Fruit fly (Drosophila melanogaster) whole organism, embryonic: Measurements from ENCODE around the gene tra.

Experiments
- Aef1 ChIP-seq: fragments of 200-800 bp; sonication (Bioruptor generic); IDR thresholded peaks from 3 replicates; pipeline ENCODE4 v1.3.6; 2022; ENCODE audit warnings: missing biosample characterization, missing genetic modification characterization
- CG10366 ChIP-seq: fragments of 200-800 bp; sonication (Bioruptor generic); IDR thresholded peaks from 2 replicates; pipeline ENCODE4 v1.3.6; 2022; ENCODE audit warnings: missing biosample characterization, missing genetic modification characterization
- CG10431 ChIP-seq: fragments of 200-800 bp; sonication (Bioruptor generic); optimal IDR thresholded peaks from 3 replicates; lab custom pipeline; 2018; ENCODE audit warnings: missing biosample characterization, mild to moderate bottlenecking, missing genetic modification characterization
- CG11504 ChIP-seq: fragments of 200-800 bp; sonication (Bioruptor generic); optimal IDR thresholded peaks from 3 replicates; lab custom pipeline; 2019; ENCODE audit warnings: missing biosample characterization, mild to moderate bottlenecking, missing genetic modification characterization, moderate library complexity
- CG12942 ChIP-seq: fragments of 200-800 bp; sonication (Bioruptor generic); optimal IDR thresholded peaks from 3 replicates; lab custom pipeline; 2016; ENCODE audit warnings: missing biosample characterization, missing genetic modification characterization
- CG13287 ChIP-seq: fragments of 200-800 bp; sonication (Bioruptor generic); IDR thresholded peaks from 2 replicates; pipeline ENCODE4 v1.3.6; 2022; ENCODE audit warnings: missing biosample characterization, missing genetic modification characterization; ENCODE audit not compliant: partially characterized antibody
- CG13775 ChIP-seq: fragments of 200-800 bp; sonication (Bioruptor generic); optimal IDR thresholded peaks from 3 replicates; lab custom pipeline; 2017; ENCODE audit warnings: missing biosample characterization, mild to moderate bottlenecking, missing genetic modification characterization
- CG1529 ChIP-seq: fragments of 200-800 bp; sonication (Bioruptor generic); optimal IDR thresholded peaks from 3 replicates; lab custom pipeline; 2018; ENCODE audit warnings: missing biosample characterization, missing genetic modification characterization
- CG1603 ChIP-seq: fragments of 200-800 bp; sonication (Bioruptor generic); optimal IDR thresholded peaks from 2 replicates; lab custom pipeline; 2019; ENCODE audit warnings: missing biosample characterization, mild to moderate bottlenecking, missing genetic modification characterization, moderate library complexity
- CG17385 ChIP-seq: fragments of 200-800 bp; sonication (Bioruptor generic); optimal IDR thresholded peaks from 3 replicates; lab custom pipeline; 2018; ENCODE audit warnings: missing biosample characterization, mild to moderate bottlenecking, missing genetic modification characterization
- CG18599 ChIP-seq: fragments of 200-800 bp; sonication (Bioruptor generic); optimal IDR thresholded peaks from 3 replicates; lab custom pipeline; 2017; ENCODE audit warnings: missing biosample characterization, missing genetic modification characterization, mild to moderate bottlenecking, moderate library complexity, missing genetic modification reagents
- CG2199 ChIP-seq: fragments of 200-800 bp; sonication (Bioruptor generic); IDR thresholded peaks from 3 replicates; pipeline ENCODE4 v1.3.6; 2022; ENCODE audit warnings: missing biosample characterization, missing genetic modification characterization
- CG31388 ChIP-seq: fragments of 200-800 bp; sonication (Bioruptor generic); optimal IDR thresholded peaks from 2 replicates; lab custom pipeline; 2016; ENCODE audit warnings: missing biosample characterization, missing genetic modification characterization
- CG31441 ChIP-seq: fragments of 200-800 bp; sonication (Bioruptor generic); IDR thresholded peaks from 2 replicates; pipeline ENCODE4 v1.3.6; 2022; ENCODE audit warnings: missing biosample characterization, missing genetic modification characterization
- CG32772 ChIP-seq: fragments of 200-800 bp; sonication (Bioruptor generic); IDR thresholded peaks from 2 replicates; pipeline ENCODE4 v1.3.6; 2022; ENCODE audit warnings: missing biosample characterization, missing genetic modification characterization
- CG34422 ChIP-seq: fragments of 200-800 bp; sonication (Bioruptor generic); IDR thresholded peaks from 3 replicates; pipeline ENCODE4 v1.3.6; 2022; ENCODE audit warnings: missing biosample characterization, missing genetic modification characterization
- CG6813 ChIP-seq: fragments of 200-800 bp; sonication (Bioruptor generic); optimal IDR thresholded peaks from 2 replicates; lab custom pipeline; 2017; ENCODE audit warnings: missing biosample characterization, missing genetic modification characterization, mild to moderate bottlenecking, moderate library complexity, missing genetic modification reagents
- CG7745 ChIP-seq: fragments of 200-800 bp; sonication (Bioruptor generic); optimal IDR thresholded peaks from 2 replicates; lab custom pipeline; 2018; ENCODE audit warnings: missing biosample characterization, mild to moderate bottlenecking, missing genetic modification characterization, moderate library complexity
- CG8765 ChIP-seq: fragments of 200-800 bp; sonication (Bioruptor generic); IDR thresholded peaks from 2 replicates; pipeline ENCODE4 v1.3.6; 2022; ENCODE audit warnings: missing biosample characterization, missing genetic modification characterization
- CG8944 ChIP-seq: fragments of 200-800 bp; sonication (Bioruptor generic); optimal IDR thresholded peaks from 3 replicates; lab custom pipeline; 2016; ENCODE audit warnings: missing biosample characterization, missing genetic modification characterization
- CG9797 ChIP-seq: fragments of 200-800 bp; sonication (Bioruptor generic); optimal IDR thresholded peaks from 3 replicates; lab custom pipeline; 2018; ENCODE audit warnings: missing biosample characterization, mild to moderate bottlenecking, missing genetic modification characterization
- CHES-1-like ChIP-seq: fragments of 200-800 bp; sonication (Bioruptor generic); optimal IDR thresholded peaks from 2 replicates; lab custom pipeline; 2016; ENCODE audit warnings: missing biosample characterization, missing genetic modification characterization
- Dad ChIP-seq: fragments of 200-800 bp; sonication (Bioruptor generic); optimal IDR thresholded peaks from 3 replicates; lab custom pipeline; 2016; ENCODE audit warnings: missing biosample characterization, missing genetic modification characterization
- Dll ChIP-seq: fragments of 200-800 bp; sonication (Bioruptor generic); IDR thresholded peaks from 4 replicates; pipeline ENCODE4 v1.3.6; 2022; ENCODE audit warnings: missing biosample characterization, missing genetic modification characterization; ENCODE audit not compliant: partially characterized antibody
- Dp ChIP-seq: fragments of 200-800 bp; sonication (Bioruptor generic); optimal IDR thresholded peaks from 2 replicates; lab custom pipeline; 2018; ENCODE audit warnings: missing biosample characterization, mild to moderate bottlenecking, missing genetic modification characterization, moderate library complexity
- E2f2 ChIP-seq: fragments of 200-800 bp; sonication (Bioruptor generic); IDR thresholded peaks from 2 replicates; pipeline ENCODE4 v1.3.6; 2022; ENCODE audit warnings: missing biosample characterization, missing genetic modification characterization
- Gug ChIP-seq: fragments of 200-800 bp; sonication (Bioruptor generic); IDR thresholded peaks from 4 replicates; pipeline ENCODE4 v1.3.6; 2022; ENCODE audit warnings: missing biosample characterization, missing genetic modification characterization
- HLH3B ChIP-seq: fragments of 200-800 bp; sonication (Bioruptor generic); IDR thresholded peaks from 2 replicates; pipeline ENCODE4 v1.3.6; 2022; ENCODE audit warnings: missing biosample characterization, missing genetic modification characterization
- HLH54F ChIP-seq: fragments of 200-800 bp; sonication (Bioruptor generic); optimal IDR thresholded peaks from 3 replicates; lab custom pipeline; 2016; ENCODE audit warnings: missing biosample characterization, missing genetic modification characterization
- Hand ChIP-seq: fragments of 200-800 bp; sonication (Bioruptor generic); optimal IDR thresholded peaks from 2 replicates; lab custom pipeline; 2017; ENCODE audit warnings: mild to moderate bottlenecking, missing biosample characterization, missing genetic modification reagents, missing genetic modification characterization
- Hey ChIP-seq: fragments of 200-800 bp; sonication (Bioruptor generic); optimal IDR thresholded peaks from 3 replicates; lab custom pipeline; 2018; ENCODE audit warnings: missing biosample characterization, mild to moderate bottlenecking, missing genetic modification characterization
- Hsf ChIP-seq: fragments of 200-800 bp; sonication (Bioruptor generic); optimal IDR thresholded peaks from 3 replicates; lab custom pipeline; 2016; ENCODE audit warnings: missing biosample characterization, missing genetic modification characterization
- Jarid2 ChIP-seq: fragments of 200-800 bp; sonication (Bioruptor generic); optimal IDR thresholded peaks from 3 replicates; lab custom pipeline; 2017; ENCODE audit warnings: mild to moderate bottlenecking, missing biosample characterization, missing genetic modification reagents, missing genetic modification characterization
- NC2β ChIP-seq: fragments of 200-800 bp; sonication (Bioruptor generic); optimal IDR thresholded peaks from 2 replicates; lab custom pipeline; 2016; ENCODE audit warnings: missing biosample characterization, missing genetic modification characterization
- Xbp1 ChIP-seq: fragments of 200-800 bp; sonication (Bioruptor generic); optimal IDR thresholded peaks from 3 replicates; lab custom pipeline; 2016; ENCODE audit warnings: missing biosample characterization, mild to moderate bottlenecking, missing genetic modification characterization
- ase ChIP-seq: fragments of 200-800 bp; sonication (Bioruptor generic); IDR thresholded peaks from 3 replicates; pipeline ENCODE4 v1.3.6; 2022; ENCODE audit warnings: missing biosample characterization, missing genetic modification characterization
- cad ChIP-seq: fragments of >200 bp; optimal IDR thresholded peaks from 2 replicates; lab custom pipeline; 2017; ENCODE audit warnings: missing biosample characterization, missing genetic modification characterization
- cwo ChIP-seq: fragments of 200-800 bp; sonication (Bioruptor generic); optimal IDR thresholded peaks from 3 replicates; lab custom pipeline; 2017; ENCODE audit warnings: missing biosample characterization, missing genetic modification characterization, mild to moderate bottlenecking, moderate library complexity, missing genetic modification reagents
- fd64A ChIP-seq: fragments of 200-800 bp; sonication (Bioruptor generic); optimal IDR thresholded peaks from 3 replicates; lab custom pipeline; 2018; ENCODE audit warnings: missing biosample characterization, mild to moderate bottlenecking, missing genetic modification characterization
- gfzf ChIP-seq: fragments of 200-800 bp; sonication (Bioruptor generic); optimal IDR thresholded peaks from 2 replicates; lab custom pipeline; 2016; ENCODE audit warnings: missing biosample characterization, mild to moderate bottlenecking, missing genetic modification characterization, moderate library complexity
- gro ChIP-seq: fragments of 200-800 bp; sonication (Bioruptor generic); optimal IDR thresholded peaks from 2 replicates; lab custom pipeline; 2016; ENCODE audit warnings: missing biosample characterization, missing genetic modification characterization
- gsb ChIP-seq: fragments of 200-800 bp; sonication (Bioruptor generic); IDR thresholded peaks from 2 replicates; pipeline ENCODE4 v1.3.6; 2022; ENCODE audit warnings: missing biosample characterization, missing genetic modification characterization
- gsb-n ChIP-seq: fragments of 200-800 bp; sonication (Bioruptor generic); optimal IDR thresholded peaks from 3 replicates; lab custom pipeline; 2018; ENCODE audit warnings: missing biosample characterization, mild to moderate bottlenecking, missing genetic modification characterization
- lbe ChIP-seq: fragments of 200-800 bp; sonication (Bioruptor generic); optimal IDR thresholded peaks from 2 replicates; lab custom pipeline; 2016; ENCODE audit warnings: missing biosample characterization, mild to moderate bottlenecking, missing genetic modification characterization
- lilli ChIP-seq: fragments of 200-800 bp; sonication (Bioruptor generic); optimal IDR thresholded peaks from 3 replicates; lab custom pipeline; 2016; ENCODE audit warnings: missing biosample characterization, missing genetic modification characterization
- lmd ChIP-seq: fragments of 200-800 bp; sonication (Bioruptor generic); IDR thresholded peaks from 2 replicates; pipeline ENCODE4 v1.3.6; 2022; ENCODE audit warnings: missing biosample characterization, missing genetic modification characterization
- so ChIP-seq: fragments of 200-800 bp; sonication (Bioruptor generic); IDR thresholded peaks from 3 replicates; pipeline ENCODE4 v1.3.6; 2022; ENCODE audit warnings: missing biosample characterization, missing genetic modification characterization
- stc ChIP-seq: fragments of 200-800 bp; sonication (Bioruptor generic); IDR thresholded peaks from 2 replicates; pipeline ENCODE4 v1.3.6; 2022; ENCODE audit warnings: missing biosample characterization, missing genetic modification characterization
- tup ChIP-seq: fragments of 200-800 bp; sonication (Bioruptor generic); optimal IDR thresholded peaks from 2 replicates; lab custom pipeline; 2016; ENCODE audit warnings: missing biosample characterization, mild to moderate bottlenecking, missing genetic modification characterization, moderate library complexity
- twi ChIP-seq: fragments of 200-800 bp; optimal IDR thresholded peaks from 2 replicates; lab custom pipeline; 2019; ENCODE audit warnings: missing biosample characterization, mild to moderate bottlenecking, missing genetic modification characterization, moderate library complexity

tra gene

dm6 chr3L:16587994-16588622 is 2.7 kb downstream of the tra start (continued):
- no peak for TF ChIP-seq Hey (tag; lab: Kevin White, UChicago)
- TF ChIP-seq CG31388 (GFP tag; lab: Kevin White, UChicago): no peak
- peak; percentile 64 for TF ChIP-seq Dad (GFP tag; lab: Kevin White, UChicago)
- TF ChIP-seq gro (GFP tag; lab: Kevin White, UChicago): peak; percentile 69
- peak; percentile 47 for TF ChIP-seq E2f2 (GFP tag; lab: Robert Waterston, UW)
- peak; percentile 54 for TF ChIP-seq HLH3B
- peak; percentile 98 for TF ChIP-seq Dll
- TF ChIP-seq CHES-1-like (GFP tag; lab: Kevin White, UChicago): peak; percentile 78
- no peak for TF ChIP-seq CG7745 (tag; lab: Kevin White, UChicago)
- peak; percentile 55 for TF ChIP-seq gfzf (GFP tag; lab: Kevin White, UChicago)
- TF ChIP-seq lilli: peak; percentile 71
- TF ChIP-seq CG9797 (GFP tag; lab: Kevin White, UChicago): peak; percentile 72
- TF ChIP-seq HLH54F (GFP tag; lab: Kevin White, UChicago): peak; percentile 67
- peak; percentile 31 for TF ChIP-seq twi
- peak; percentile 64 for TF ChIP-seq CG10431 (GFP tag; lab: Kevin White, UChicago)
- peak; percentile 11 for TF ChIP-seq NC2β
- peak; percentile 45 for TF ChIP-seq lbe (GFP tag; lab: Kevin White, UChicago)
- 0 out of 3 replicates have a peak, but pooled peaks have one; percentile 43 for TF ChIP-seq so
- TF ChIP-seq cwo (GFP tag; lab: Kevin White, UChicago): peak; percentile 24
- no peak for TF ChIP-seq cad (GFP tag; lab: Kevin White, UChicago)
- 0 out of 3 replicates have a peak, but pooled peaks have one; percentile 51 for TF ChIP-seq ase (GFP tag; lab: Robert Waterston, UW)
- peak; percentile 94 for TF ChIP-seq CG13287 (GFP tag; lab: Robert Waterston, UW)
- no peak for TF ChIP-seq Jarid2 (GFP tag; lab: Kevin White, UChicago)
- TF ChIP-seq Aef1 (GFP tag; lab: Robert Waterston, UW): peak; percentile 49; the same call in 1 of the 3 replicates
- TF ChIP-seq Hsf: peak; percentile 66
- peak; percentile 47 for TF ChIP-seq Dp (GFP tag; lab: Kevin White, UChicago)
- TF ChIP-seq lmd (GFP tag; lab: Robert Waterston, UW): peak; percentile 55; the same call in 1 of the 2 replicates
- peak; percentile 10 for TF ChIP-seq tup (GFP tag; lab: Kevin White, UChicago)
- peak; percentile 52 for TF ChIP-seq CG13775 (GFP tag; lab: Kevin White, UChicago)
- no peak for TF ChIP-seq CG6813 (GFP tag; lab: Kevin White, UChicago)
- peak; percentile 64 for TF ChIP-seq CG18599 (GFP tag; lab: Kevin White, UChicago)
- peak; percentile 11; the same call in 1 of the 2 replicates for TF ChIP-seq gsb (GFP tag; lab: Robert Waterston, UW)
- TF ChIP-seq CG11504 (tag; lab: Kevin White, UChicago): no peak
- TF ChIP-seq Xbp1 (GFP tag; lab: Kevin White, UChicago): peak; percentile 63
- TF ChIP-seq CG8765 (GFP tag; lab: Robert Waterston, UW): no peak
- peak; percentile 24 for TF ChIP-seq CG17385 (GFP tag; lab: Kevin White, UChicago)
- TF ChIP-seq Gug (GFP tag; lab: Robert Waterston, UW): peak; percentile 66
- peak; percentile 99 for TF ChIP-seq CG31441
- TF ChIP-seq CG8944: peak; percentile 24
- TF ChIP-seq gsb-n (tag; lab: Kevin White, UChicago): no peak
- TF ChIP-seq fd64A (GFP tag; lab: Kevin White, UChicago): no peak
- no peak for TF ChIP-seq Hand (GFP tag; lab: Kevin White, UChicago)
- peak; percentile 75 for TF ChIP-seq CG1603 (tag; lab: Kevin White, UChicago)
- TF ChIP-seq CG32772 (GFP tag; lab: Robert Waterston, UW): peak; percentile 35
- 0 out of 3 replicates have a peak, but pooled peaks have one; percentile 30 for TF ChIP-seq CG2199 (GFP tag; lab: Robert Waterston, UW)
- peak; percentile 77 for TF ChIP-seq CG34422 (GFP tag; lab: Robert Waterston, UW)
- TF ChIP-seq CG10366 (GFP tag; lab: Robert Waterston, UW): peak; percentile 55
- peak; percentile 69; the same call in 1 of the 2 replicates for TF ChIP-seq stc (GFP tag; lab: Robert Waterston, UW)
- TF ChIP-seq CG1529 (GFP tag; lab: Kevin White, UChicago): peak; percentile 18
- TF ChIP-seq CG12942 (GFP tag; lab: Kevin White, UChicago): peak; percentile 39
